Worm (Caenorhabditis elegans) whole organism, L1 larva: Measurements from ENCODE around the gene T05E12.9.

Experiments used
- alr-1 ChIP-seq: fragments of 200-800 bp; sonication (Bioruptor generic); optimal IDR thresholded peaks from 2 replicates; lab custom pipeline; 2018; ENCODE audit warnings: borderline replicate concordance, mild to moderate bottlenecking, missing genetic modification characterization, missing compliant biosample characterization
- ama-1 ChIP-seq: fragments of 150-350 bp; optimal IDR thresholded peaks from 2 replicates; lab custom pipeline; 2014
- efl-1 ChIP-seq, 4 experiments: fragments of 150-350 bp; optimal IDR thresholded peaks in 3 of 4; peaks in 1 of 4; 1 replicate in 1 of 4; 2 replicates in 3 of 4; lab custom pipeline; 2014; ENCODE audit warnings: missing biosample characterization in 2 of 4, missing genetic modification characterization in 2 of 4, missing genetic modification reagents in 2 of 4
- elt-2 ChIP-seq: sonication (generic microtip); optimal IDR thresholded peaks from 2 replicates; lab custom pipeline; 2016; ENCODE audit warnings: missing genetic modification characterization, mild to moderate bottlenecking, inconsistent platforms, missing compliant biosample characterization, missing genetic modification reagents
- fkh-10 ChIP-seq: sonication (generic microtip); optimal IDR thresholded peaks from 2 replicates; lab custom pipeline; 2017; ENCODE audit warnings: missing biosample characterization, missing genetic modification reagents, missing genetic modification characterization
- lin-13 ChIP-seq: fragments of 150-350 bp; optimal IDR thresholded peaks from 2 replicates; lab custom pipeline; 2014; ENCODE audit warnings: missing biosample characterization, missing genetic modification reagents, missing genetic modification characterization
- nhr-11 ChIP-seq: fragments of 150-350 bp; optimal IDR thresholded peaks from 2 replicates; lab custom pipeline; 2014; ENCODE audit warnings: missing biosample characterization, missing genetic modification characterization
- nhr-237 ChIP-seq: fragments of 150-350 bp; optimal IDR thresholded peaks from 2 replicates; lab custom pipeline; 2014; ENCODE audit warnings: missing biosample characterization, missing genetic modification characterization
- nhr-28 ChIP-seq: fragments of 150-350 bp; optimal IDR thresholded peaks from 2 replicates; lab custom pipeline; 2014; ENCODE audit warnings: missing biosample characterization, missing genetic modification characterization
- nhr-76 ChIP-seq: sonication (generic microtip); optimal IDR thresholded peaks from 2 replicates; lab custom pipeline; 2017; ENCODE audit warnings: missing biosample characterization, missing genetic modification characterization
- unc-62 ChIP-seq: fragments of 150-350 bp; optimal IDR thresholded peaks from 2 replicates; lab custom pipeline; 2014; ENCODE audit warnings: missing biosample characterization, missing genetic modification reagents, missing genetic modification characterization
- ztf-4 ChIP-seq: fragments of 150-350 bp; optimal IDR thresholded peaks from 2 replicates; lab custom pipeline; 2014; ENCODE audit warnings: missing biosample characterization, missing genetic modification characterization

- no peak for TF ChIP-seq ztf-4 (tag; lab: Kevin White, UChicago)
- TF ChIP-seq alr-1 (tag; lab: Kevin White, UChicago): no peak
- no peak for TF ChIP-seq nhr-237 (tag; lab: Kevin White, UChicago)
- TF ChIP-seq unc-62 (GFP tag; lab: Kevin White, UChicago): no peak
- no peak for TF ChIP-seq fkh-10 (GFP tag; lab: Kevin White, UChicago)
- TF ChIP-seq ama-1 (lab: Kevin White, UChicago): no peak
- TF ChIP-seq nhr-76 (tag; lab: Kevin White, UChicago): no peak
- no peak for TF ChIP-seq nhr-28
- no peak for TF ChIP-seq nhr-11
- TF ChIP-seq elt-2: no peak
- no peak for TF ChIP-seq lin-13 (GFP tag; lab: Kevin White, UChicago)
- TF ChIP-seq efl-1 (optimal IDR thresholded peaks at IDR 0.05; lab: Kevin White, UChicago): no peak
- peak in 1 of 2 experiments; percentile 48 for TF ChIP-seq efl-1 (GFP tag; optimal IDR thresholded peaks at IDR 0.05 in 1 of 2; lab: Kevin White, UChicago)
These were observed 38.1 kb downstream of the T05E12.9 start, which contains the start of gene F28B1.2 for ce11 chrV:17044500-17044899.
